Worm (Caenorhabditis elegans) whole organism, mixed stage, embryonic: ENCODE results near the gene grwd-1.

Experiments used
- M03D4.4 ChIP-seq: sonication (generic microtip); optimal IDR thresholded peaks from 2 replicates; lab custom pipeline; 2017; ENCODE audit warnings: mild to moderate bottlenecking, missing genetic modification characterization, missing compliant biosample characterization
- bed-3 ChIP-seq: fragments of 200-800 bp; sonication (Bioruptor generic); optimal IDR thresholded peaks from 3 replicates; lab custom pipeline; 2018; ENCODE audit warnings: mild to moderate bottlenecking, missing genetic modification characterization, moderate library complexity, missing compliant biosample characterization
- blmp-1 ChIP-seq: fragments of 150-350 bp; optimal IDR thresholded peaks from 2 replicates; lab custom pipeline; 2014; ENCODE audit warnings: missing biosample characterization, missing genetic modification characterization
- ceh-39 ChIP-seq: fragments of 150-350 bp; optimal IDR thresholded peaks from 2 replicates; lab custom pipeline; 2014; ENCODE audit warnings: missing biosample characterization, missing genetic modification characterization
- ceh-43 ChIP-seq: fragments of 200-800 bp; sonication (Bioruptor generic); optimal IDR thresholded peaks from 2 replicates; lab custom pipeline; 2018; ENCODE audit warnings: mild to moderate bottlenecking, missing genetic modification characterization, moderate library complexity, missing compliant biosample characterization
- ceh-83 ChIP-seq: fragments of 200-800 bp; sonication (Bioruptor generic); optimal IDR thresholded peaks from 2 replicates; lab custom pipeline; 2018; ENCODE audit warnings: mild to moderate bottlenecking, missing genetic modification characterization, missing compliant biosample characterization
- ces-1 ChIP-seq: fragments of 150-350 bp; optimal IDR thresholded peaks from 2 replicates; lab custom pipeline; 2014; ENCODE audit warnings: missing biosample characterization, missing genetic modification reagents, missing genetic modification characterization
- cnd-1 ChIP-seq: fragments of 200-800 bp; sonication (Bioruptor generic); optimal IDR thresholded peaks from 2 replicates; lab custom pipeline; 2018; ENCODE audit warnings: mild to moderate bottlenecking, missing genetic modification characterization, missing compliant biosample characterization
- drap-1 ChIP-seq: fragments of 200-800 bp; sonication (Bioruptor generic); optimal IDR thresholded peaks from 3 replicates; lab custom pipeline; 2018; ENCODE audit warnings: mild to moderate bottlenecking, missing genetic modification characterization, missing compliant biosample characterization
- elt-1 ChIP-seq: sonication (generic microtip); optimal IDR thresholded peaks from 2 replicates; lab custom pipeline; 2017; ENCODE audit warnings: missing genetic modification characterization, mild to moderate bottlenecking, missing compliant biosample characterization, antibody characterized with exemption, moderate library complexity, borderline replicate concordance; ENCODE audit not compliant: insufficient read depth
- elt-3 ChIP-seq: fragments of 150-350 bp; optimal IDR thresholded peaks from 2 replicates; lab custom pipeline; 2014; ENCODE audit warnings: missing biosample characterization, missing genetic modification characterization
- flh-1 ChIP-seq: fragments of 200-800 bp; sonication (Bioruptor generic); optimal IDR thresholded peaks from 2 replicates; lab custom pipeline; 2018; ENCODE audit warnings: mild to moderate bottlenecking, missing genetic modification characterization, moderate library complexity, missing compliant biosample characterization
- ham-2 ChIP-seq: fragments of 200-800 bp; sonication (Bioruptor generic); optimal IDR thresholded peaks from 2 replicates; lab custom pipeline; 2018; ENCODE audit warnings: mild to moderate bottlenecking, missing genetic modification characterization, missing compliant biosample characterization
- hlh-1 ChIP-seq: fragments of 150-350 bp; optimal IDR thresholded peaks from 2 replicates; lab custom pipeline; 2014; ENCODE audit warnings: missing biosample characterization, missing genetic modification reagents, missing genetic modification characterization
- lin-13 ChIP-seq: fragments of 150-350 bp; optimal IDR thresholded peaks from 2 replicates; lab custom pipeline; 2014; ENCODE audit warnings: missing biosample characterization, missing genetic modification characterization
- lin-32 ChIP-seq: fragments of 200-800 bp; sonication (Bioruptor generic); optimal IDR thresholded peaks from 2 replicates; lab custom pipeline; 2018; ENCODE audit warnings: mild to moderate bottlenecking, missing genetic modification characterization, missing compliant biosample characterization
- lsy-2 ChIP-seq: fragments of 150-350 bp; optimal IDR thresholded peaks from 2 replicates; lab custom pipeline; 2014; ENCODE audit warnings: missing biosample characterization, missing genetic modification characterization
- mab-5 ChIP-seq: fragments of 150-350 bp; optimal IDR thresholded peaks from 2 replicates; lab custom pipeline; 2014; ENCODE audit warnings: missing biosample characterization, missing genetic modification characterization
- mep-1 ChIP-seq: fragments of 150-350 bp; optimal IDR thresholded peaks from 2 replicates; lab custom pipeline; 2017; ENCODE audit warnings: missing biosample characterization, missing genetic modification reagents, missing genetic modification characterization, inconsistent platforms
- mls-2 ChIP-seq: sonication (generic microtip); optimal IDR thresholded peaks from 2 replicates; lab custom pipeline; 2016; ENCODE audit warnings: mild to moderate bottlenecking, missing genetic modification characterization, moderate library complexity, missing compliant biosample characterization
- nhr-12 ChIP-seq: fragments of 150-350 bp; optimal IDR thresholded peaks from 2 replicates; lab custom pipeline; 2014; ENCODE audit warnings: missing biosample characterization, missing genetic modification characterization
- nhr-2 ChIP-seq: fragments of 150-350 bp; optimal IDR thresholded peaks from 2 replicates; lab custom pipeline; 2014; ENCODE audit warnings: missing biosample characterization, missing genetic modification characterization
- nhr-237 ChIP-seq: fragments of 150-350 bp; optimal IDR thresholded peaks from 2 replicates; lab custom pipeline; 2014; ENCODE audit warnings: missing biosample characterization, missing genetic modification characterization
- nhr-28 ChIP-seq: fragments of 150-350 bp; optimal IDR thresholded peaks from 2 replicates; lab custom pipeline; 2014; ENCODE audit warnings: missing biosample characterization, missing genetic modification characterization
- nhr-76 ChIP-seq: sonication (generic microtip); optimal IDR thresholded peaks from 2 replicates; lab custom pipeline; 2017; ENCODE audit warnings: missing biosample characterization, missing genetic modification characterization
- pha-4 ChIP-seq: fragments of 150-350 bp; optimal IDR thresholded peaks from 2 replicates; lab custom pipeline; 2018; ENCODE audit warnings: missing biosample characterization, missing genetic modification reagents, missing genetic modification characterization
- snpc-4 ChIP-seq: fragments of 150-350 bp; optimal IDR thresholded peaks from 2 replicates; lab custom pipeline; 2014; ENCODE audit warnings: missing biosample characterization, missing genetic modification characterization
- sptf-1 ChIP-seq: sonication (generic microtip); optimal IDR thresholded peaks from 2 replicates; lab custom pipeline; 2017; ENCODE audit warnings: mild to moderate bottlenecking, missing genetic modification characterization, moderate library complexity, missing compliant biosample characterization
- tbx-8 ChIP-seq: fragments of 200-800 bp; sonication (Bioruptor generic); optimal IDR thresholded peaks from 2 replicates; lab custom pipeline; 2018; ENCODE audit warnings: mild to moderate bottlenecking, missing genetic modification characterization, moderate library complexity, missing compliant biosample characterization
- unc-120 ChIP-seq: sonication (generic microtip); optimal IDR thresholded peaks from 2 replicates; lab custom pipeline; 2017; ENCODE audit warnings: missing genetic modification characterization, missing compliant biosample characterization; ENCODE audit not compliant: poor library complexity, severe bottlenecking
- unc-39 ChIP-seq: fragments of 150-350 bp; optimal IDR thresholded peaks from 2 replicates; lab custom pipeline; 2014; ENCODE audit warnings: missing biosample characterization, missing genetic modification characterization
- unc-62 ChIP-seq: fragments of 150-350 bp; optimal IDR thresholded peaks from 2 replicates; lab custom pipeline; 2014; ENCODE audit warnings: missing biosample characterization, missing genetic modification reagents, missing genetic modification characterization
- zip-8 ChIP-seq: fragments of 150-350 bp; optimal IDR thresholded peaks from 2 replicates; lab custom pipeline; 2014; ENCODE audit warnings: missing biosample characterization, missing genetic modification characterization
- ztf-11 ChIP-seq: fragments of 150-350 bp; optimal IDR thresholded peaks from 2 replicates; lab custom pipeline; 2014; ENCODE audit warnings: missing biosample characterization, missing genetic modification characterization

Gene grwd-1

ce11 chrIII:5109401-5109800 lies 43.9 kb upstream of the grwd-1 start, which contains the start of gene sax-2:
sax-2 (plus strand) TSS chrIII:5109701.
- no peak for TF ChIP-seq unc-120 (tag; lab: Kevin White, UChicago)
- TF ChIP-seq lsy-2 (tag; lab: Kevin White, UChicago) = no peak
- no peak for TF ChIP-seq unc-62 (GFP tag; lab: Kevin White, UChicago)
- no peak for TF ChIP-seq nhr-12

- no peak for TF ChIP-seq hlh-1
- TF ChIP-seq mep-1 (tag; lab: Kevin White, UChicago) = no peak
- no peak for TF ChIP-seq snpc-4 (tag; lab: Kevin White, UChicago)
- TF ChIP-seq cnd-1 = no peak
- no peak for TF ChIP-seq lin-13 (tag; lab: Kevin White, UChicago)
- TF ChIP-seq mls-2 (tag; lab: Kevin White, UChicago) = no peak
- TF ChIP-seq zip-8 (tag; lab: Kevin White, UChicago) = no peak
- TF ChIP-seq flh-1 (GFP tag; lab: Kevin White, UChicago) = no peak
- no peak for TF ChIP-seq unc-39 (tag; lab: Kevin White, UChicago)
- no peak for TF ChIP-seq unc-120 (tag; lab: Kevin White, UChicago)
- TF ChIP-seq drap-1 = no peak
Measured at ce11 chrIII:5112399-5112798, 40.9 kb upstream of the grwd-1 start.

ce11 chrIII:5112998-5113397 lies 40.3 kb upstream of the grwd-1 start:
- TF ChIP-seq lsy-2 (tag; lab: Kevin White, UChicago) = no peak
- TF ChIP-seq pha-4 (tag; lab: Kevin White, UChicago) = no peak
- TF ChIP-seq flh-1 (GFP tag; lab: Kevin White, UChicago) = no peak
- no peak for TF ChIP-seq M03D4.4 (tag; lab: Kevin White, UChicago)
- no peak for TF ChIP-seq unc-62 (GFP tag; lab: Kevin White, UChicago)
- no peak for TF ChIP-seq nhr-237 (tag; lab: Kevin White, UChicago)
- no peak for TF ChIP-seq nhr-28 (tag; lab: Kevin White, UChicago)
- no peak for TF ChIP-seq zip-8 (tag; lab: Kevin White, UChicago)
- TF ChIP-seq lin-32 = no peak
- no peak for TF ChIP-seq elt-1
- TF ChIP-seq nhr-12 = no peak
- no peak for TF ChIP-seq mls-2 (tag; lab: Kevin White, UChicago)
- TF ChIP-seq blmp-1 (tag; lab: Kevin White, UChicago) = no peak
- TF ChIP-seq ceh-83 (GFP tag; lab: Kevin White, UChicago) = no peak
- TF ChIP-seq mab-5 (tag; lab: Kevin White, UChicago) = no peak
- no peak for TF ChIP-seq elt-3 (tag; lab: Kevin White, UChicago)
- no peak for TF ChIP-seq tbx-8

- TF ChIP-seq lsy-2 (tag; lab: Kevin White, UChicago) (no peak), snpc-4 (tag; lab: Kevin White, UChicago) (no peak), unc-39 (tag; lab: Kevin White, UChicago) (no peak), ceh-39 (no peak), lin-32 (no peak), mab-5 (tag; lab: Kevin White, UChicago) (no peak), ces-1 (GFP tag; lab: Kevin White, UChicago) (no peak), lin-13 (tag; lab: Kevin White, UChicago) (no peak), elt-1 (no peak), nhr-76 (tag; lab: Kevin White, UChicago) (no peak), nhr-237 (tag; lab: Kevin White, UChicago) (no peak), elt-3 (tag; lab: Kevin White, UChicago) (no peak)
Measured at ce11 chrIII:5119063-5119462, 34.2 kb upstream of the grwd-1 start.

ce11 chrIII:5120593-5120992 lies 32.7 kb upstream of the grwd-1 start:
- TF ChIP-seq nhr-2 (tag; lab: Kevin White, UChicago) (peak; percentile 24), lsy-2 (tag; lab: Kevin White, UChicago) (no peak), sptf-1 (no peak), unc-62 (GFP tag; lab: Kevin White, UChicago) (no peak), lin-32 (peak; percentile 84), elt-1 (no peak)

- TF ChIP-seq mls-2 (tag; lab: Kevin White, UChicago) = no peak
- TF ChIP-seq unc-120 (tag; lab: Kevin White, UChicago) = no peak
- no peak for TF ChIP-seq bed-3 (GFP tag; lab: Kevin White, UChicago)
- TF ChIP-seq ces-1 (GFP tag; lab: Kevin White, UChicago) = no peak
- TF ChIP-seq elt-1 = peak; percentile 68
- peak; percentile 42 for TF ChIP-seq unc-62 (GFP tag; lab: Kevin White, UChicago)
- TF ChIP-seq tbx-8 = no peak
- no peak for TF ChIP-seq ceh-83 (GFP tag; lab: Kevin White, UChicago)
- no peak for TF ChIP-seq ztf-11 (tag; lab: Kevin White, UChicago)
- no peak for TF ChIP-seq blmp-1 (tag; lab: Kevin White, UChicago)
- TF ChIP-seq lin-32 = no peak
- TF ChIP-seq mab-5 (tag; lab: Kevin White, UChicago) = no peak
- no peak for TF ChIP-seq mep-1 (tag; lab: Kevin White, UChicago)
- no peak for TF ChIP-seq nhr-237 (tag; lab: Kevin White, UChicago)
- peak; percentile 33 for TF ChIP-seq nhr-2 (tag; lab: Kevin White, UChicago)
- TF ChIP-seq cnd-1 = no peak
- TF ChIP-seq lin-13 (tag; lab: Kevin White, UChicago) = no peak
- no peak for TF ChIP-seq nhr-28 (tag; lab: Kevin White, UChicago)
- no peak for TF ChIP-seq flh-1 (GFP tag; lab: Kevin White, UChicago)
- TF ChIP-seq ceh-43 (GFP tag; lab: Kevin White, UChicago) = no peak
- no peak for TF ChIP-seq pha-4 (tag; lab: Kevin White, UChicago)
- TF ChIP-seq ceh-39 = no peak
- no peak for TF ChIP-seq ham-2 (GFP tag; lab: Kevin White, UChicago)
Measured at ce11 chrIII:5124385-5124784, 28.9 kb upstream of the grwd-1 start.
